Fruit fly (Drosophila melanogaster): Measurements from ENCODE around the gene retm.

- no peak for TF ChIP-seq Ets98B (GFP tag; IDR thresholded peaks at IDR 0.05)
- TF ChIP-seq CG10348 (GFP tag; IDR thresholded peaks at IDR 0.05), result no peak
- no peak for TF ChIP-seq CG17806 (tag; optimal IDR thresholded peaks at IDR 0.05)
- no peak for TF ChIP-seq CG9948 (tag; optimal IDR thresholded peaks at IDR 0.05)
Measured at dm6 chr2L:6474298-6474697, 18.6 kb upstream of the retm start.
